Fruit fly (Drosophila melanogaster): ENCODE results near the gene DIP-gamma.

The DIP-gamma gene

DNA sequence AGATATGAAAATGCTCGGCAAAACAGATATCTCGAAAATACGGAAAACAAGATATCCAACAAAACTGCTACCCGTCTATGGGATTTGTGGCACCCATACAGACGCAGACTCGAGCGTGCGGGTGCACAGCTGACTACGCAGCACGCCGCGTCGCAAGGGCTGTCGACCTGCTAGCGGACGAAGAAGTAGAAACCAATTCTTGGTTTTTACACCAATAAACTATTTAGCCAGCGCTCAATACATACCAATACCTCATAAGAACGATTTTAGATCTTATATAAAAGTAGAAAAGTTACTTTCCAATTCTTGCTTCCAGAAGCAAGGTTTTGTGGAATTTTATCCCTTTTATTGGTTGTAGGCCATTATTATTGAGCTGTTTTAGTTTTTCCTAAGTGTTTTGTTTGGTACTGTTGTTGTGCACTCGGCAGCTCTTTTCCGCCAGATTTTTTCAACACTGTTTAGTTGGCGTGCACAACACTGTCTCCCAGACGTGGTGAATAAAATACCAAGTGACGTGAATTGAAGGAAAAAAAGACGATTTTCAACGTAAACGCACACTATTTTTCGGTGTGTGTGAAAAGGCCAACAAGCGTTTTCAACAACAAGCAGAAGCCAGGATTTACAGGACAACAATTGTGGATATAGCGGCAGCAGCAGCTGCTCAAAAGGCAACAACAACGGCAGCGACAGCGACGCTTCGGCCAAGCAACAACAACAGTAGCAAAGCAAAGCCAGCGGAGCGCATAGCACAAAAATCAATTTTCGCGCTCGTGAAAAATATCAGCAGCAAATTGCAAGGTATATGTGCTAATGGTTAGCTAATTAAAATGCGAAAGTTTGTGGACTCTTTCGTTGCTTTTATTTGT is 81.4 kb downstream of the DIP-gamma start (continued):
- TF ChIP-seq net (GFP tag; optimal IDR thresholded peaks at IDR 0.05) (peak; percentile 77), Met (GFP tag; optimal IDR thresholded peaks at IDR 0.05) (peak; percentile 73), CG15336 (GFP tag; IDR thresholded peaks at IDR 0.05) (peak; percentile 67), CG11762 (GFP tag; optimal IDR thresholded peaks at IDR 0.05; ENCODE audit: insufficient read depth) (peak; percentile 73), Blimp-1 (GFP tag; optimal IDR thresholded peaks at IDR 0.05) (peak; percentile 46), Ets21C (GFP tag; optimal IDR thresholded peaks at IDR 0.05) (peak; percentile 72), CG10669 (GFP tag; optimal IDR thresholded peaks at IDR 0.05) (peak; percentile 68), CG6276 (GFP tag; optimal IDR thresholded peaks at IDR 0.05) (peak; percentile 54), CG34406 (GFP tag; optimal IDR thresholded peaks at IDR 0.05) (peak; percentile 59), salr (GFP tag; optimal IDR thresholded peaks at IDR 0.05) (peak; percentile 8 to 22)

DNA sequence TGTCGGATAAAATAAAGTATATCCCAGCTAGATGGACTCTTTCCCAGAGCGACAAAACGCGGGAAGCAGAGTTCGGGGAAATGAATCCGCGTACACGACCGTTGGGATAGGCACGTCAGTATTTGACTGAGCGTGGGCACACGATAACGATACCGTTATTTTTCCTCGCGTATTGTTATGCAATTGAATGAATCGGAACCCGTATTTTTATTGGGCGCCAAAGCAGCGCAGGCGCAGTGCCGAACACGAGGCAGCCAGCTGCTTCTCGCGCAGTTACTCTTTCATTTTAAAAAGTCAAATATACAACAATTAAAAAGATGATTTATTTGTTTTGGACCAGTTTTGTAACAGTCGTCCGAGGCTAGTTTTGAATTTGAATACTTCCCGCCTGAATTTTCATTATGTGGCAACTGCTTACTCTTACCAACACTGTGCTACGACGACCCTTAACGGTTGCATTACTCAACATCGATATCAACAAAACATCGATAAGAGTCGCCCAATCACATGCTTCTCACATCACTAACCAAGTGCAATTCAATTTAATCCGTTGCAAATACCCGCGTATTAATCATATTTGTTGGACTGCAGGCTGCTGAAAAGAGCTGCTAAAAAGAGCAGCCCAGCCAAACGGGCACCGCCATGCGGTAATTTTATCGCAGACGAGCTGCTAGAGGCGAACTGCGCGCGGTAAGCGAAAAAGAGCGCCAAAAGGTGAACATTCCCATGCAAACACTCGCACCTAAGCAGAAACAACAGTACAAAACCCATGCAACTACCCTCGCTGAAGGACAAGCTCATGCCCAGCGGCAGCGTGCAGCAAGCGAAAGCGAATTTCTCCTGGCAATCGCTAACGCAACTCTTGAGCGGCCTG is 82.4 kb downstream of the DIP-gamma start, which contains the start of the genes CG33203 and Doa:
Gene CG33203, minus strand, starts transcription at position 151 of the 874 bp plus-strand sequence.
Gene Doa, plus strand, starts transcription at position 515 of the 874 bp plus-strand sequence.
- no peak for TF ChIP-seq fkh (GFP tag; optimal IDR thresholded peaks at IDR 0.05)
- peak; percentile 36 for TF ChIP-seq Sox14 (GFP tag; optimal IDR thresholded peaks at IDR 0.05)
- TF ChIP-seq dac (GFP tag; optimal IDR thresholded peaks at IDR 0.05), result no peak
- no peak for TF ChIP-seq CG8119 (GFP tag; IDR thresholded peaks at IDR 0.05)
- no peak for TF ChIP-seq CG10669 (GFP tag; optimal IDR thresholded peaks at IDR 0.05)
- TF ChIP-seq CG16779 (tag; optimal IDR thresholded peaks at IDR 0.05), result no peak
- no peak for TF ChIP-seq CG11902 (GFP tag; optimal IDR thresholded peaks at IDR 0.05)
- TF ChIP-seq Gug (GFP tag; IDR thresholded peaks at IDR 0.05), result no peak
- no peak for TF ChIP-seq Sox102F (GFP tag; optimal IDR thresholded peaks at IDR 0.05)
- no peak for TF ChIP-seq dsx (GFP tag; optimal IDR thresholded peaks at IDR 0.05; ENCODE audit: poor library complexity, severe bottlenecking)
- no peak for TF ChIP-seq Ets96B (tag; optimal IDR thresholded peaks at IDR 0.05)
- TF ChIP-seq salr (GFP tag; optimal IDR thresholded peaks at IDR 0.05), result no peak
- no peak for TF ChIP-seq fd59A (GFP tag; optimal IDR thresholded peaks at IDR 0.05)
- no peak for TF ChIP-seq CG11762 (GFP tag; optimal IDR thresholded peaks at IDR 0.05; ENCODE audit: insufficient read depth)
- TF ChIP-seq cyc (GFP tag; optimal IDR thresholded peaks at IDR 0.05), result peak; percentile 8
- no peak for TF ChIP-seq Blimp-1 (GFP tag; optimal IDR thresholded peaks at IDR 0.05)
- no peak for TF ChIP-seq CG6163 (GFP tag; IDR thresholded peaks at IDR 0.05)
- TF ChIP-seq Sox15 (GFP tag; optimal IDR thresholded peaks at IDR 0.05), result no peak
- TF ChIP-seq Eip75B (GFP tag; optimal IDR thresholded peaks at IDR 0.05), result peak; percentile 1
- peak; percentile 32 for TF ChIP-seq esn (GFP tag; optimal IDR thresholded peaks at IDR 0.05)
- TF ChIP-seq topi (GFP tag; optimal IDR thresholded peaks at IDR 0.05), result no peak
- TF ChIP-seq vri (GFP tag; optimal IDR thresholded peaks at IDR 0.05), result peak; percentile 33
- no peak for TF ChIP-seq CG7368 (GFP tag; optimal IDR thresholded peaks at IDR 0.05)
- no peak for TF ChIP-seq CG32006 (GFP tag; optimal IDR thresholded peaks at IDR 0.05)
- TF ChIP-seq Ets21C (GFP tag; optimal IDR thresholded peaks at IDR 0.05), result no peak
- no peak for TF ChIP-seq Hr38 (GFP tag; optimal IDR thresholded peaks at IDR 0.05)
- no peak for TF ChIP-seq eg (GFP tag; IDR thresholded peaks at IDR 0.05)
- TF ChIP-seq lz (GFP tag; optimal IDR thresholded peaks at IDR 0.05), result peak; percentile 57
- no peak for TF ChIP-seq Lpt (GFP tag; optimal IDR thresholded peaks at IDR 0.05)
- no peak for TF ChIP-seq net (GFP tag; optimal IDR thresholded peaks at IDR 0.05)
- TF ChIP-seq CG11294 (GFP tag; IDR thresholded peaks at IDR 0.05), result no peak
- TF ChIP-seq OdsH (GFP tag; optimal IDR thresholded peaks at IDR 0.05), result no peak
- no peak for TF ChIP-seq CG6792 (GFP tag; optimal IDR thresholded peaks at IDR 0.05)
- TF ChIP-seq pdm3 (GFP tag; optimal IDR thresholded peaks at IDR 0.05), result no peak
- no peak for TF ChIP-seq CG6276 (GFP tag; optimal IDR thresholded peaks at IDR 0.05)
- TF ChIP-seq CG31627 (GFP tag; optimal IDR thresholded peaks at IDR 0.05), result peak; percentile 42
- no peak for TF ChIP-seq achi (GFP tag; optimal IDR thresholded peaks at IDR 0.05)
- TF ChIP-seq ss (GFP tag; optimal IDR thresholded peaks at IDR 0.05), result no peak
- no peak for TF ChIP-seq CG15336 (GFP tag; IDR thresholded peaks at IDR 0.05)
- no peak for TF ChIP-seq Hr4 (GFP tag; optimal IDR thresholded peaks at IDR 0.05)
- TF ChIP-seq fd85E (GFP tag; optimal IDR thresholded peaks at IDR 0.05), result no peak
- TF ChIP-seq CG10631 (GFP tag; optimal IDR thresholded peaks at IDR 0.05), result peak; percentile 15
- no peak for TF ChIP-seq CG4318 (GFP tag; optimal IDR thresholded peaks at IDR 0.05)
